Worm (Caenorhabditis elegans): ENCODE results near the gene col-19.

col-19 gene

ce11 chrX:410073-410572 lies 11.4 kb upstream of the col-19 start (continued):
- TF ChIP-seq madf-3 (GFP tag; IDR thresholded peaks at IDR 0.05) (no peak), B0035.1 (tag; optimal IDR thresholded peaks at IDR 0.05) (peak; percentile 83), zfh-2 (GFP tag; conservative IDR thresholded peaks at IDR 0.05) (peak; percentile 92), Y53F4B.3 (GFP tag; IDR thresholded peaks at IDR 0.05) (no peak), madf-10 (tag; optimal IDR thresholded peaks at IDR 0.05) (peak; percentile 91), athp-1 (tag; optimal IDR thresholded peaks at IDR 0.05) (peak; percentile 64), nhr-27 (tag; optimal IDR thresholded peaks at IDR 0.05) (peak; percentile 35), gei-17 (GFP tag; optimal IDR thresholded peaks at IDR 0.05) (peak; percentile 95), Y53G8AR.9 (GFP tag; conservative IDR thresholded peaks at IDR 0.05) (0 out of 2 replicates have a peak, but pooled peaks have one; percentile 67), mcd-1 (GFP tag; IDR thresholded peaks at IDR 0.05) (peak; percentile 83), tbp1 (GFP tag; optimal IDR thresholded peaks at IDR 0.05) (peak; percentile 96), sdz-38 (tag; optimal IDR thresholded peaks at IDR 0.05) (no peak), lin-35 (GFP tag; optimal IDR thresholded peaks at IDR 0.05) (peak in 1 of 3 experiments; percentile 82), let-526 (GFP tag; IDR thresholded peaks at IDR 0.05) (peak; percentile 27; the same call in 1 of the 2 replicates), rcor-1 (GFP tag; IDR thresholded peaks at IDR 0.05) (peak; percentile 76), bed-1 (GFP tag; IDR thresholded peaks at IDR 0.05) (0 out of 2 replicates have a peak, but pooled peaks have one; percentile 8), lir-1 (GFP tag; conservative IDR thresholded peaks at IDR 0.05) (0 out of 2 replicates have a peak, but pooled peaks have one; percentile 18), F23B12.7 (tag; optimal IDR thresholded peaks at IDR 0.05; ENCODE audit: insufficient read depth) (peak; percentile 58), egrh-3 (GFP tag; IDR thresholded peaks at IDR 0.05) (peak; percentile 46), let-607 (tag; optimal IDR thresholded peaks at IDR 0.05) (peak in 1 of 2 experiments; percentile 85), F22D6.2 (tag; optimal IDR thresholded peaks at IDR 0.05) (peak; percentile 83), C06A6.2 (GFP tag; conservative IDR thresholded peaks at IDR 0.05) (peak; percentile 82; the same call in 1 of the 2 replicates), F37B4.10 (GFP tag; IDR thresholded peaks at IDR 0.05) (0 out of 2 replicates have a peak, but pooled peaks have one; percentile 5), ceh-100 (GFP tag; IDR thresholded peaks at IDR 0.05) (no peak), ceh-58 (GFP tag; IDR thresholded peaks at IDR 0.05) (no peak), ztf-22 (GFP tag; optimal IDR thresholded peaks at IDR 0.05) (peak; percentile 32), die-1 (tag; optimal IDR thresholded peaks at IDR 0.05) (peak; percentile 90), ztf-28 (GFP tag; IDR thresholded peaks at IDR 0.05) (peak; percentile 39; the same call in 1 of the 2 replicates), dox-1 (GFP tag; IDR thresholded peaks at IDR 0.05) (peak; percentile 96), K12H6.12 (tag; optimal IDR thresholded peaks at IDR 0.05) (peak; percentile 85), nhr-80 (tag; optimal IDR thresholded peaks at IDR 0.05) (peak; percentile 84), F55B11.4 (tag; optimal IDR thresholded peaks at IDR 0.05; ENCODE audit: borderline replicate concordance, insufficient read depth) (no peak), nhr-179 (tag; optimal IDR thresholded peaks at IDR 0.05) (peak; percentile 39), madf-6 (GFP tag; IDR thresholded peaks at IDR 0.05) (peak; percentile 28; the same call in 1 of the 2 replicates), lag-1 (GFP tag; IDR thresholded peaks at IDR 0.05) (no peak), rpc-1 (optimal IDR thresholded peaks at IDR 0.05) (peak; percentile 92), rpc-1 (tag; optimal IDR thresholded peaks at IDR 0.05) (peak; percentile 94), somi-1 (GFP tag; optimal IDR thresholded peaks at IDR 0.05) (peak; percentile 76), ztf-6 (GFP tag; IDR thresholded peaks at IDR 0.05) (no peak), hrde-1 (tag; optimal IDR thresholded peaks at IDR 0.05; ENCODE audit: borderline replicate concordance) (peak; percentile 80), aptf-3 (GFP tag; IDR thresholded peaks at IDR 0.05) (peak; percentile 92; the same call in 1 of the 2 replicates), rec-8 (tag; optimal IDR thresholded peaks at IDR 0.05) (peak; percentile 46 to 84), ceh-40 (GFP tag; IDR thresholded peaks at IDR 0.05) (0 out of 2 replicates have a peak, but pooled peaks have one; percentile 42), mxl-1 (tag; optimal IDR thresholded peaks at IDR 0.05) (peak; percentile 89), attf-3 (GFP tag; conservative IDR thresholded peaks at IDR 0.05) (peak; percentile 29; the same call in 1 of the 2 replicates), ztf-3 (GFP tag; optimal IDR thresholded peaks at IDR 0.05) (peak; percentile 64), B0336.3 (GFP tag; IDR thresholded peaks at IDR 0.05) (peak; percentile 96)
